Worm (Caenorhabditis elegans) whole organism, mixed stage, embryonic: Measurements from ENCODE around the gene F22B3.5.

Experiments
- M03D4.4 ChIP-seq: sonication (generic microtip); optimal IDR thresholded peaks from 2 replicates; lab custom pipeline; 2017; ENCODE audit warnings: mild to moderate bottlenecking, missing genetic modification characterization, missing compliant biosample characterization
- bed-3 ChIP-seq: fragments of 200-800 bp; sonication (Bioruptor generic); optimal IDR thresholded peaks from 3 replicates; lab custom pipeline; 2018; ENCODE audit warnings: mild to moderate bottlenecking, missing genetic modification characterization, moderate library complexity, missing compliant biosample characterization
- blmp-1 ChIP-seq: fragments of 150-350 bp; optimal IDR thresholded peaks from 2 replicates; lab custom pipeline; 2014; ENCODE audit warnings: missing biosample characterization, missing genetic modification characterization
- ceh-39 ChIP-seq: fragments of 150-350 bp; optimal IDR thresholded peaks from 2 replicates; lab custom pipeline; 2014; ENCODE audit warnings: missing biosample characterization, missing genetic modification characterization
- ceh-43 ChIP-seq: fragments of 200-800 bp; sonication (Bioruptor generic); optimal IDR thresholded peaks from 2 replicates; lab custom pipeline; 2018; ENCODE audit warnings: mild to moderate bottlenecking, missing genetic modification characterization, moderate library complexity, missing compliant biosample characterization
- ceh-83 ChIP-seq: fragments of 200-800 bp; sonication (Bioruptor generic); optimal IDR thresholded peaks from 2 replicates; lab custom pipeline; 2018; ENCODE audit warnings: mild to moderate bottlenecking, missing genetic modification characterization, missing compliant biosample characterization
- ces-1 ChIP-seq: fragments of 150-350 bp; optimal IDR thresholded peaks from 2 replicates; lab custom pipeline; 2014; ENCODE audit warnings: missing biosample characterization, missing genetic modification reagents, missing genetic modification characterization
- cnd-1 ChIP-seq: fragments of 200-800 bp; sonication (Bioruptor generic); optimal IDR thresholded peaks from 2 replicates; lab custom pipeline; 2018; ENCODE audit warnings: mild to moderate bottlenecking, missing genetic modification characterization, missing compliant biosample characterization
- drap-1 ChIP-seq: fragments of 200-800 bp; sonication (Bioruptor generic); optimal IDR thresholded peaks from 3 replicates; lab custom pipeline; 2018; ENCODE audit warnings: mild to moderate bottlenecking, missing genetic modification characterization, missing compliant biosample characterization
- elt-1 ChIP-seq: sonication (generic microtip); optimal IDR thresholded peaks from 2 replicates; lab custom pipeline; 2017; ENCODE audit warnings: missing genetic modification characterization, mild to moderate bottlenecking, missing compliant biosample characterization, antibody characterized with exemption, moderate library complexity, borderline replicate concordance; ENCODE audit not compliant: insufficient read depth
- elt-3 ChIP-seq: fragments of 150-350 bp; optimal IDR thresholded peaks from 2 replicates; lab custom pipeline; 2014; ENCODE audit warnings: missing biosample characterization, missing genetic modification characterization
- flh-1 ChIP-seq: fragments of 200-800 bp; sonication (Bioruptor generic); optimal IDR thresholded peaks from 2 replicates; lab custom pipeline; 2018; ENCODE audit warnings: mild to moderate bottlenecking, missing genetic modification characterization, moderate library complexity, missing compliant biosample characterization
- ham-2 ChIP-seq: fragments of 200-800 bp; sonication (Bioruptor generic); optimal IDR thresholded peaks from 2 replicates; lab custom pipeline; 2018; ENCODE audit warnings: mild to moderate bottlenecking, missing genetic modification characterization, missing compliant biosample characterization
- hlh-1 ChIP-seq: fragments of 150-350 bp; optimal IDR thresholded peaks from 2 replicates; lab custom pipeline; 2014; ENCODE audit warnings: missing biosample characterization, missing genetic modification reagents, missing genetic modification characterization
- lin-13 ChIP-seq: fragments of 150-350 bp; optimal IDR thresholded peaks from 2 replicates; lab custom pipeline; 2014; ENCODE audit warnings: missing biosample characterization, missing genetic modification characterization
- lin-32 ChIP-seq: fragments of 200-800 bp; sonication (Bioruptor generic); optimal IDR thresholded peaks from 2 replicates; lab custom pipeline; 2018; ENCODE audit warnings: mild to moderate bottlenecking, missing genetic modification characterization, missing compliant biosample characterization
- lsy-2 ChIP-seq: fragments of 150-350 bp; optimal IDR thresholded peaks from 2 replicates; lab custom pipeline; 2014; ENCODE audit warnings: missing biosample characterization, missing genetic modification characterization
- mab-5 ChIP-seq: fragments of 150-350 bp; optimal IDR thresholded peaks from 2 replicates; lab custom pipeline; 2014; ENCODE audit warnings: missing biosample characterization, missing genetic modification characterization
- mls-2 ChIP-seq: sonication (generic microtip); optimal IDR thresholded peaks from 2 replicates; lab custom pipeline; 2016; ENCODE audit warnings: mild to moderate bottlenecking, missing genetic modification characterization, moderate library complexity, missing compliant biosample characterization
- nhr-2 ChIP-seq: fragments of 150-350 bp; optimal IDR thresholded peaks from 2 replicates; lab custom pipeline; 2014; ENCODE audit warnings: missing biosample characterization, missing genetic modification characterization
- nhr-237 ChIP-seq: fragments of 150-350 bp; optimal IDR thresholded peaks from 2 replicates; lab custom pipeline; 2014; ENCODE audit warnings: missing biosample characterization, missing genetic modification characterization
- nhr-28 ChIP-seq: fragments of 150-350 bp; optimal IDR thresholded peaks from 2 replicates; lab custom pipeline; 2014; ENCODE audit warnings: missing biosample characterization, missing genetic modification characterization
- nhr-76 ChIP-seq: sonication (generic microtip); optimal IDR thresholded peaks from 2 replicates; lab custom pipeline; 2017; ENCODE audit warnings: missing biosample characterization, missing genetic modification characterization
- pha-4 ChIP-seq: fragments of 150-350 bp; optimal IDR thresholded peaks from 2 replicates; lab custom pipeline; 2018; ENCODE audit warnings: missing biosample characterization, missing genetic modification reagents, missing genetic modification characterization
- sem-2 ChIP-seq: fragments of 200-800 bp; sonication (Bioruptor generic); optimal IDR thresholded peaks from 2 replicates; lab custom pipeline; 2018; ENCODE audit warnings: mild to moderate bottlenecking, missing genetic modification characterization, missing compliant biosample characterization
- sptf-1 ChIP-seq: sonication (generic microtip); optimal IDR thresholded peaks from 2 replicates; lab custom pipeline; 2017; ENCODE audit warnings: mild to moderate bottlenecking, missing genetic modification characterization, moderate library complexity, missing compliant biosample characterization
- tbx-8 ChIP-seq: fragments of 200-800 bp; sonication (Bioruptor generic); optimal IDR thresholded peaks from 2 replicates; lab custom pipeline; 2018; ENCODE audit warnings: mild to moderate bottlenecking, missing genetic modification characterization, moderate library complexity, missing compliant biosample characterization
- unc-120 ChIP-seq: sonication (generic microtip); optimal IDR thresholded peaks from 2 replicates; lab custom pipeline; 2017; ENCODE audit warnings: missing genetic modification characterization, missing compliant biosample characterization; ENCODE audit not compliant: poor library complexity, severe bottlenecking
- unc-39 ChIP-seq: fragments of 150-350 bp; optimal IDR thresholded peaks from 2 replicates; lab custom pipeline; 2014; ENCODE audit warnings: missing biosample characterization, missing genetic modification characterization
- unc-62 ChIP-seq: fragments of 150-350 bp; optimal IDR thresholded peaks from 2 replicates; lab custom pipeline; 2014; ENCODE audit warnings: missing biosample characterization, missing genetic modification reagents, missing genetic modification characterization
- zip-8 ChIP-seq: fragments of 150-350 bp; optimal IDR thresholded peaks from 2 replicates; lab custom pipeline; 2014; ENCODE audit warnings: missing biosample characterization, missing genetic modification characterization
- ztf-11 ChIP-seq: fragments of 150-350 bp; optimal IDR thresholded peaks from 2 replicates; lab custom pipeline; 2014; ENCODE audit warnings: missing biosample characterization, missing genetic modification characterization

F22B3.5 gene

ce11 chrIV:11431448-11431847, 14.8 kb upstream of the F22B3.5 start:
- TF ChIP-seq mab-5 (tag; lab: Kevin White, UChicago) (no peak), drap-1 (GFP tag; lab: Kevin White, UChicago) (no peak), ces-1 (GFP tag; lab: Kevin White, UChicago) (peak; percentile 98)

- TF ChIP-seq drap-1 (GFP tag; lab: Kevin White, UChicago): no peak
- TF ChIP-seq ztf-11: no peak
- no peak for TF ChIP-seq flh-1 (GFP tag; lab: Kevin White, UChicago)
- no peak for TF ChIP-seq nhr-2 (tag; lab: Kevin White, UChicago)
- no peak for TF ChIP-seq sptf-1 (tag; lab: Kevin White, UChicago)
- no peak for TF ChIP-seq elt-3 (tag; lab: Kevin White, UChicago)
- no peak for TF ChIP-seq pha-4 (tag; lab: Kevin White, UChicago)
- TF ChIP-seq mab-5 (tag; lab: Kevin White, UChicago): no peak
- TF ChIP-seq nhr-28 (tag; lab: Kevin White, UChicago): no peak
- TF ChIP-seq elt-1: no peak
- no peak for TF ChIP-seq lsy-2 (tag; lab: Kevin White, UChicago)
- TF ChIP-seq, all 35 proteins: peak for 0
Observed at ce11 chrIV:11425442-11425841, 8.8 kb upstream of the F22B3.5 start, which contains the start of gene kin-4. Gene kin-4 (plus strand): TSS chrIV:11425742.

ce11 chrIV:11424830-11425229, 8.2 kb upstream of the F22B3.5 start, which contains the start of gene F22B3.8:
Gene F22B3.8 (minus strand): TSS chrIV:11424930.
- TF ChIP-seq zip-8 (tag; lab: Kevin White, UChicago) (no peak), ceh-83 (GFP tag; lab: Kevin White, UChicago) (no peak), lin-13 (tag; lab: Kevin White, UChicago) (no peak), ces-1 (GFP tag; lab: Kevin White, UChicago) (no peak), tbx-8 (GFP tag; lab: Kevin White, UChicago) (no peak), lin-32 (GFP tag; lab: Kevin White, UChicago) (no peak), nhr-76 (tag; lab: Kevin White, UChicago) (no peak), unc-39 (tag; lab: Kevin White, UChicago) (no peak), mab-5 (tag; lab: Kevin White, UChicago) (no peak)

- TF ChIP-seq unc-120 (no peak), zip-8 (tag; lab: Kevin White, UChicago) (no peak), ceh-43 (GFP tag; lab: Kevin White, UChicago) (no peak), M03D4.4 (tag; lab: Kevin White, UChicago) (no peak), cnd-1 (tag; lab: Kevin White, UChicago) (no peak), nhr-237 (tag; lab: Kevin White, UChicago) (no peak), elt-3 (tag; lab: Kevin White, UChicago) (no peak), bed-3 (GFP tag; lab: Kevin White, UChicago) (no peak), blmp-1 (tag; lab: Kevin White, UChicago) (no peak), lin-13 (tag; lab: Kevin White, UChicago) (no peak), unc-62 (GFP tag; lab: Kevin White, UChicago) (no peak), ham-2 (GFP tag; lab: Kevin White, UChicago) (no peak), hlh-1 (no peak), ceh-39 (tag; lab: Kevin White, UChicago) (no peak), unc-39 (tag; lab: Kevin White, UChicago) (no peak), sptf-1 (tag; lab: Kevin White, UChicago) (no peak), mls-2 (tag; lab: Kevin White, UChicago) (no peak), ces-1 (GFP tag; lab: Kevin White, UChicago) (no peak), lsy-2 (tag; lab: Kevin White, UChicago) (no peak), nhr-28 (tag; lab: Kevin White, UChicago) (no peak)
Observed at ce11 chrIV:11421696-11422095, 5.1 kb upstream of the F22B3.5 start, which contains the start of gene F22B3.7. Gene F22B3.7 (minus strand): TSS chrIV:11421796.

ce11 chrIV:11414920-11415319, 1.7 kb downstream of the F22B3.5 start, which contains the start of gene F22B3.10:
Gene F22B3.10 (minus strand): TSS chrIV:11415020.
- TF ChIP-seq ceh-43 (GFP tag; lab: Kevin White, UChicago): no peak
- no peak for TF ChIP-seq ceh-39 (tag; lab: Kevin White, UChicago)
- no peak for TF ChIP-seq ces-1 (GFP tag; lab: Kevin White, UChicago)
- TF ChIP-seq sptf-1 (tag; lab: Kevin White, UChicago): no peak
- TF ChIP-seq ceh-83 (GFP tag; lab: Kevin White, UChicago): no peak
- TF ChIP-seq flh-1 (GFP tag; lab: Kevin White, UChicago): no peak
- TF ChIP-seq nhr-237 (tag; lab: Kevin White, UChicago): no peak
- no peak for TF ChIP-seq lin-32 (GFP tag; lab: Kevin White, UChicago)
- TF ChIP-seq cnd-1 (tag; lab: Kevin White, UChicago): no peak
- TF ChIP-seq blmp-1 (tag; lab: Kevin White, UChicago): no peak
- TF ChIP-seq sem-2 (GFP tag; lab: Kevin White, UChicago): no peak
- TF ChIP-seq, all 35 proteins: peak for 0
